Comparison of ENCODE assay signal across 1 fruit fly cellular context in genomic region chrX:3687837-3688375, dm6.
TF ChIP-seq lines count a peak whose summit lies in the region.

No protein-coding gene starts in this region.

TF ChIP-seq in whole organism, embryonic, 481 proteins besides CTCF, POLR2A, EP300 and RAD21 (continued from another document):
- TF ChIP-seq GATAe (GFP tag; conservative IDR thresholded peaks at IDR 0.05; lab: Robert Waterston, UW) (no peak), emc (GFP tag; optimal IDR thresholded peaks at IDR 0.05; lab: Kevin White, UChicago) (no peak), CG17912 (GFP tag; optimal IDR thresholded peaks at IDR 0.05; lab: Kevin White, UChicago) (no peak), lbe (GFP tag; optimal IDR thresholded peaks at IDR 0.05; lab: Kevin White, UChicago) (no peak), CG11723 (GFP tag; optimal IDR thresholded peaks at IDR 0.05; lab: Kevin White, UChicago) (no peak), B-H2 (GFP tag; optimal IDR thresholded peaks at IDR 0.05; lab: Kevin White, UChicago) (no peak), CG8924 (tag; optimal IDR thresholded peaks at IDR 0.05; lab: Kevin White, UChicago) (peak; percentile 48), CG11560 (tag; IDR thresholded peaks at IDR 0.05; lab: Robert Waterston, UW) (no peak), prd (optimal IDR thresholded peaks at IDR 0.05; lab: Kevin White, UChicago) (no peak), prd (GFP tag; IDR thresholded peaks at IDR 0.05; lab: Robert Waterston, UW) (peak; percentile 80), Stat92E (GFP tag; optimal IDR thresholded peaks at IDR 0.05; lab: Kevin White, UChicago) (no peak)
